Worm (Caenorhabditis elegans) whole organism, L4 larva: Measurements from ENCODE around the gene pst-2.

ENCODE experiments used
- D1046.2 ChIP-seq: fragments of 200-800 bp; sonication (Bioruptor generic); IDR thresholded peaks from 2 replicates; pipeline ENCODE4 v1.3.6; 2022; ENCODE audit warnings: missing genetic modification characterization, missing compliant biosample characterization
- F26F4.8 ChIP-seq: fragments of 200-800 bp; sonication (Bioruptor generic); conservative IDR thresholded peaks from 2 replicates; pipeline ENCODE4 v1.3.6; 2022; ENCODE audit warnings: missing genetic modification characterization, missing compliant biosample characterization
- T26A8.4 ChIP-seq: fragments of 200-800 bp; sonication (Bioruptor generic); IDR thresholded peaks from 2 replicates; pipeline ENCODE4 v1.3.6; 2022; ENCODE audit warnings: missing genetic modification characterization, missing compliant biosample characterization
- Y5F2A.4 ChIP-seq: fragments of 200-800 bp; sonication (Bioruptor generic); optimal IDR thresholded peaks from 2 replicates; lab custom pipeline; 2018; ENCODE audit warnings: mild to moderate bottlenecking, missing genetic modification characterization, missing compliant biosample characterization
- ZK337.2 ChIP-seq: fragments of 200-800 bp; sonication (Bioruptor generic); IDR thresholded peaks from 2 replicates; pipeline ENCODE4 v1.3.6; 2022; ENCODE audit warnings: missing genetic modification reagents, missing genetic modification characterization, missing compliant biosample characterization
- aha-1 ChIP-seq: fragments of 150-350 bp; peaks from one replicate; lab custom pipeline; 2014; ENCODE audit warnings: missing biosample characterization, missing genetic modification characterization
- aly-2 ChIP-seq: sonication (generic microtip); optimal IDR thresholded peaks from 2 replicates; lab custom pipeline; 2018; ENCODE audit warnings: missing biosample characterization, missing genetic modification characterization
- ama-1 ChIP-seq: fragments of 150-350 bp; optimal IDR thresholded peaks from 2 replicates; lab custom pipeline; 2014; ENCODE audit warnings: inconsistent platforms, mixed read lengths
- attf-4 ChIP-seq: sonication (generic microtip); optimal IDR thresholded peaks from 3 replicates; lab custom pipeline; 2017; ENCODE audit warnings: missing biosample characterization, missing genetic modification characterization
- ceh-28 ChIP-seq: fragments of 150-350 bp; optimal IDR thresholded peaks from 2 replicates; lab custom pipeline; 2014; ENCODE audit warnings: missing biosample characterization, missing genetic modification reagents, missing genetic modification characterization
- ceh-32 ChIP-seq: sonication (generic microtip); optimal IDR thresholded peaks from 2 replicates; lab custom pipeline; 2016; ENCODE audit warnings: mild to moderate bottlenecking, missing genetic modification characterization, missing compliant biosample characterization; ENCODE audit not compliant: poor library complexity
- ceh-44 ChIP-seq: fragments of 200-800 bp; sonication (Bioruptor generic); IDR thresholded peaks from 2 replicates; pipeline ENCODE4 v1.3.6; 2022; ENCODE audit warnings: missing genetic modification reagents, missing genetic modification characterization, missing compliant biosample characterization
- ceh-82 ChIP-seq: sonication (generic microtip); optimal IDR thresholded peaks from 2 replicates; lab custom pipeline; 2017; ENCODE audit warnings: missing biosample characterization, missing genetic modification characterization
- ces-1 ChIP-seq: fragments of 150-350 bp; sonication (generic microtip); optimal IDR thresholded peaks from 4 replicates; lab custom pipeline; 2014; ENCODE audit warnings: missing biosample characterization, missing genetic modification reagents, missing genetic modification characterization
- ctbp-1 ChIP-seq: fragments of 200-800 bp; sonication (Bioruptor generic); IDR thresholded peaks from 2 replicates; pipeline ENCODE4 v1.3.6; 2022; ENCODE audit warnings: missing genetic modification reagents, missing genetic modification characterization, missing compliant biosample characterization
- daf-8 ChIP-seq: fragments of 200-800 bp; sonication (Bioruptor generic); IDR thresholded peaks from 2 replicates; pipeline ENCODE4 v1.3.6; 2022; ENCODE audit warnings: missing genetic modification characterization, missing compliant biosample characterization
- dmd-9 ChIP-seq: fragments of 200-800 bp; sonication (Bioruptor generic); IDR thresholded peaks from 2 replicates; pipeline ENCODE4 v1.3.6; 2022; ENCODE audit warnings: missing genetic modification reagents, missing genetic modification characterization, missing compliant biosample characterization
- duxl-1 ChIP-seq: sonication (generic microtip); optimal IDR thresholded peaks from 2 replicates; lab custom pipeline; 2016; ENCODE audit warnings: mild to moderate bottlenecking, missing genetic modification characterization, moderate library complexity, missing compliant biosample characterization; ENCODE audit not compliant: poor library complexity
- dve-1 ChIP-seq: sonication (generic microtip); optimal IDR thresholded peaks from 2 replicates; lab custom pipeline; 2017; ENCODE audit warnings: antibody characterized with exemption, mild to moderate bottlenecking, missing genetic modification characterization, missing compliant biosample characterization; ENCODE audit not compliant: insufficient read depth
- egl-43 ChIP-seq: fragments of 200-800 bp; sonication (Bioruptor generic); IDR thresholded peaks from 2 replicates; pipeline ENCODE4 v1.3.6; 2022; ENCODE audit warnings: missing genetic modification reagents, missing genetic modification characterization, missing compliant biosample characterization
- hif-1 ChIP-seq, 2 experiments: sonication (generic microtip); optimal IDR thresholded peaks; 2 replicates each; lab custom pipeline; 2016 to 2017; ENCODE audit warnings: missing compliant biosample characterization in 2 of 2, missing genetic modification characterization in 2 of 2, missing genetic modification reagents in 2 of 2, missing genotype in 2 of 2, mild to moderate bottlenecking in 1 of 2
- hlh-30 ChIP-seq: sonication (generic microtip); optimal IDR thresholded peaks from 2 replicates; lab custom pipeline; 2017; ENCODE audit warnings: antibody characterized with exemption, mild to moderate bottlenecking, missing genetic modification characterization, missing compliant biosample characterization; ENCODE audit not compliant: insufficient read depth
- hmg-1.1 ChIP-seq: fragments of 200-800 bp; sonication (Bioruptor generic); IDR thresholded peaks from 2 replicates; pipeline ENCODE4 v1.3.6; 2022; ENCODE audit warnings: missing genetic modification reagents, missing genetic modification characterization, missing compliant biosample characterization
- jun-1 ChIP-seq: fragments of 150-350 bp; optimal IDR thresholded peaks from 2 replicates; lab custom pipeline; 2014; ENCODE audit warnings: missing biosample characterization, missing genetic modification reagents, missing genetic modification characterization
- lim-7 ChIP-seq: fragments of 200-800 bp; sonication (Bioruptor generic); IDR thresholded peaks from 2 replicates; pipeline ENCODE4 v1.3.6; 2022; ENCODE audit warnings: missing genetic modification characterization, missing compliant biosample characterization
- lin-15B ChIP-seq: fragments of 150-350 bp; sonication (generic microtip); optimal IDR thresholded peaks from 3 replicates; lab custom pipeline; 2014; ENCODE audit warnings: missing biosample characterization, missing genetic modification characterization
- lin-29 ChIP-seq: fragments of 200-800 bp; sonication (Bioruptor generic); IDR thresholded peaks from 2 replicates; pipeline ENCODE4 v1.3.6; 2022; ENCODE audit warnings: missing genetic modification reagents, missing genetic modification characterization, missing compliant biosample characterization
- lir-3 ChIP-seq: sonication (generic microtip); optimal IDR thresholded peaks from 2 replicates; lab custom pipeline; 2016; ENCODE audit warnings: mild to moderate bottlenecking, missing genetic modification characterization, missing compliant biosample characterization
- lsy-2 ChIP-seq, 2 experiments: fragments of 150-350 bp in 1 of 2; sonication (generic microtip) in 1 of 2; optimal IDR thresholded peaks; 2 replicates each; lab custom pipeline; 2014 to 2017; ENCODE audit warnings: missing biosample characterization in 2 of 2, missing genetic modification characterization in 2 of 2
- mdl-1 ChIP-seq, 2 experiments: fragments of 150-350 bp in 1 of 2; sonication (generic microtip) in 1 of 2; optimal IDR thresholded peaks; 2 replicates each; lab custom pipeline; 2014 to 2017; ENCODE audit warnings: missing biosample characterization in 2 of 2, missing genetic modification characterization in 2 of 2
- nhr-102 ChIP-seq: sonication (generic microtip); optimal IDR thresholded peaks from 2 replicates; lab custom pipeline; 2016; ENCODE audit warnings: mild to moderate bottlenecking, missing genetic modification characterization, moderate library complexity, missing compliant biosample characterization
- nhr-111 ChIP-seq: fragments of 200-800 bp; sonication (Bioruptor generic); optimal IDR thresholded peaks from 2 replicates; lab custom pipeline; 2018; ENCODE audit warnings: mild to moderate bottlenecking, missing genetic modification characterization, missing compliant biosample characterization
- nhr-237 ChIP-seq: sonication (generic microtip); optimal IDR thresholded peaks from 2 replicates; lab custom pipeline; 2017; ENCODE audit warnings: missing biosample characterization, missing genetic modification characterization
- nhr-25 ChIP-seq: sonication (generic microtip); optimal IDR thresholded peaks from 2 replicates; lab custom pipeline; 2017; ENCODE audit warnings: missing genetic modification characterization, mild to moderate bottlenecking, missing compliant biosample characterization, antibody characterized with exemption, moderate library complexity, borderline replicate concordance; ENCODE audit not compliant: insufficient read depth
- nhr-28 ChIP-seq: fragments of 150-350 bp; optimal IDR thresholded peaks from 2 replicates; lab custom pipeline; 2014; ENCODE audit warnings: missing biosample characterization, missing genetic modification characterization
- nhr-41 ChIP-seq: fragments of 200-800 bp; sonication (Bioruptor generic); IDR thresholded peaks from 2 replicates; pipeline ENCODE4 v1.3.6; 2022; ENCODE audit warnings: missing genetic modification reagents, missing genetic modification characterization, missing compliant biosample characterization
- pqm-1 ChIP-seq: sonication (generic microtip); optimal IDR thresholded peaks from 2 replicates; lab custom pipeline; 2017; ENCODE audit warnings: missing biosample characterization, missing genetic modification characterization
- rbr-2 ChIP-seq: sonication (generic microtip); optimal IDR thresholded peaks from 2 replicates; lab custom pipeline; 2016; ENCODE audit warnings: missing genotype, missing genetic modification characterization, missing compliant biosample characterization
- skn-1 ChIP-seq: fragments of 150-350 bp; optimal IDR thresholded peaks from 2 replicates; lab custom pipeline; 2014; ENCODE audit warnings: missing biosample characterization, missing genetic modification characterization
- snpc-1.2 ChIP-seq: fragments of 200-800 bp; sonication (Bioruptor generic); IDR thresholded peaks from 2 replicates; pipeline ENCODE4 v1.3.6; 2022; ENCODE audit warnings: missing genetic modification reagents, missing genetic modification characterization, missing compliant biosample characterization
- spr-1 ChIP-seq: sonication (generic microtip); optimal IDR thresholded peaks from 2 replicates; lab custom pipeline; 2016; ENCODE audit warnings: mild to moderate bottlenecking, missing genetic modification characterization, missing compliant biosample characterization
- unc-39 ChIP-seq: sonication (generic microtip); optimal IDR thresholded peaks from 2 replicates; lab custom pipeline; 2017; ENCODE audit warnings: missing biosample characterization, missing genetic modification characterization
- unc-62 ChIP-seq, 3 experiments: fragments of 150-350 bp in 1 of 3; sonication (generic microtip); optimal IDR thresholded peaks in 2 of 3; peaks in 1 of 3; 1 replicate in 1 of 3; 2 replicates in 2 of 3; lab custom pipeline; 2014 to 2017; ENCODE audit warnings: missing biosample characterization in 3 of 3, missing genetic modification characterization in 3 of 3, missing genetic modification reagents in 3 of 3, missing genotype in 1 of 3
- vab-7 ChIP-seq: fragments of 200-800 bp; sonication (Bioruptor generic); IDR thresholded peaks from 2 replicates; pipeline ENCODE4 v1.3.6; 2022; ENCODE audit warnings: missing genetic modification reagents, missing genetic modification characterization, missing compliant biosample characterization
- zag-1 ChIP-seq: fragments of 150-350 bp; optimal IDR thresholded peaks from 2 replicates; lab custom pipeline; 2014; ENCODE audit warnings: missing biosample characterization, missing genetic modification characterization
- ztf-11 ChIP-seq: fragments of 150-350 bp; optimal IDR thresholded peaks from 2 replicates; lab custom pipeline; 2014; ENCODE audit warnings: missing biosample characterization, missing genetic modification characterization
- ztf-7 ChIP-seq: fragments of 150-350 bp; optimal IDR thresholded peaks from 2 replicates; lab custom pipeline; 2014; ENCODE audit warnings: missing biosample characterization, missing genetic modification characterization

pst-2 gene

ce11 chrIII:5710676-5711075 is 30.4 kb downstream of the pst-2 start (continued):
- TF ChIP-seq daf-8 (no peak), ceh-28 (no peak), hlh-30 (tag; lab: Kevin White, UChicago) (peak; percentile 44), nhr-237 (tag; lab: Kevin White, UChicago) (no peak), lim-7 (GFP tag; lab: Robert Waterston, UW) (no peak), hif-1 (tag; optimal IDR thresholded peaks at IDR 0.05; lab: Kevin White, UChicago) (no peak), Y5F2A.4 (GFP tag; lab: Kevin White, UChicago) (no peak), lin-29 (GFP tag; lab: Robert Waterston, UW) (no peak), nhr-28 (tag; lab: Kevin White, UChicago) (peak; percentile 86), ama-1 (peak; percentile 51), nhr-41 (0 out of 2 replicates have a peak, but pooled peaks have one; percentile 26), skn-1 (tag; lab: Kevin White, UChicago) (no peak), snpc-1.2 (GFP tag; lab: Robert Waterston, UW) (no peak), dve-1 (tag; lab: Kevin White, UChicago) (peak; percentile 41), ZK337.2 (GFP tag; lab: Robert Waterston, UW) (no peak), nhr-111 (GFP tag; lab: Kevin White, UChicago) (no peak), D1046.2 (no peak), unc-62 (GFP tag; optimal IDR thresholded peaks at IDR 0.05 in 1 of 2; lab: Kevin White, UChicago) (peak in 1 of 2 experiments; percentile 76), unc-62 (tag; optimal IDR thresholded peaks at IDR 0.05; lab: Kevin White, UChicago) (no peak), nhr-25 (no peak), T26A8.4 (GFP tag; lab: Robert Waterston, UW) (no peak), ceh-32 (tag; lab: Kevin White, UChicago) (no peak), zag-1 (tag; lab: Kevin White, UChicago) (no peak), ztf-11 (no peak), lsy-2 (tag; optimal IDR thresholded peaks at IDR 0.05; lab: Kevin White, UChicago) (peak; percentile 59 to 81), egl-43 (no peak), ces-1 (GFP tag; lab: Kevin White, UChicago) (no peak), dmd-9 (GFP tag; lab: Robert Waterston, UW) (no peak), F26F4.8 (GFP tag; lab: Robert Waterston, UW) (no peak), lin-15B (tag; lab: Kevin White, UChicago) (no peak), hmg-1.1 (0 out of 2 replicates have a peak, but pooled peaks have one; percentile 37), spr-1 (tag; lab: Kevin White, UChicago) (peak; percentile 45), ctbp-1 (GFP tag; lab: Robert Waterston, UW) (no peak), ceh-44 (GFP tag; lab: Robert Waterston, UW) (no peak), aly-2 (tag; lab: Kevin White, UChicago) (no peak), duxl-1 (no peak), vab-7 (GFP tag; lab: Robert Waterston, UW) (no peak), nhr-102 (no peak), pqm-1 (peak; percentile 4), rbr-2 (tag; lab: Kevin White, UChicago) (peak; percentile 22), ceh-82 (tag; lab: Kevin White, UChicago) (no peak), attf-4 (tag; lab: Kevin White, UChicago) (no peak), jun-1 (tag; lab: Kevin White, UChicago) (no peak), lir-3 (no peak), mdl-1 (tag; optimal IDR thresholded peaks at IDR 0.05; lab: Kevin White, UChicago) (peak in 1 of 2 experiments; percentile 80), aha-1 (tag; lab: Kevin White, UChicago) (peak; percentile 83), unc-39 (tag; lab: Kevin White, UChicago) (no peak), ztf-7 (tag; lab: Kevin White, UChicago) (no peak)
